Worm (Caenorhabditis elegans) whole organism, L2 larva: ENCODE measurements around the gene R09H10.7.

ENCODE experiments used
- R02D3.7 ChIP-seq: fragments of 150-350 bp; optimal IDR thresholded peaks from 2 replicates; lab custom pipeline; 2014; ENCODE audit warnings: missing biosample characterization, missing genetic modification characterization
- ama-1 ChIP-seq: fragments of 150-350 bp; optimal IDR thresholded peaks from 2 replicates; lab custom pipeline; 2018; ENCODE audit warnings: inconsistent platforms
- blmp-1 ChIP-seq: sonication (generic microtip); optimal IDR thresholded peaks from 2 replicates; lab custom pipeline; 2017; ENCODE audit warnings: missing genetic modification characterization, mild to moderate bottlenecking, missing compliant biosample characterization, antibody characterized with exemption, moderate library complexity; ENCODE audit not compliant: insufficient read depth
- elt-3 ChIP-seq: sonication (generic microtip); optimal IDR thresholded peaks from 2 replicates; lab custom pipeline; 2017; ENCODE audit warnings: missing biosample characterization, missing genetic modification characterization
- mdl-1 ChIP-seq, 2 experiments: fragments of 150-350 bp in 1 of 2; sonication (generic microtip) in 1 of 2; optimal IDR thresholded peaks; 2 replicates each; lab custom pipeline; 2017; ENCODE audit warnings: missing biosample characterization in 2 of 2, missing genetic modification characterization in 2 of 2
- nhr-12 ChIP-seq: fragments of 150-350 bp; optimal IDR thresholded peaks from 2 replicates; lab custom pipeline; 2014; ENCODE audit warnings: missing biosample characterization, missing genetic modification characterization
- nhr-237 ChIP-seq: fragments of 150-350 bp; optimal IDR thresholded peaks from 2 replicates; lab custom pipeline; 2014; ENCODE audit warnings: missing biosample characterization, missing genetic modification characterization
- nhr-25 ChIP-seq: fragments of 150-350 bp; sonication (generic microtip); optimal IDR thresholded peaks from 3 replicates; lab custom pipeline; 2014; ENCODE audit warnings: missing biosample characterization, missing genetic modification characterization
- nhr-77 ChIP-seq: fragments of 150-350 bp; optimal IDR thresholded peaks from 2 replicates; lab custom pipeline; 2014; ENCODE audit warnings: missing biosample characterization, missing genetic modification characterization
- snpc-4 ChIP-seq: fragments of 150-350 bp; optimal IDR thresholded peaks from 2 replicates; lab custom pipeline; 2014; ENCODE audit warnings: missing biosample characterization, missing genetic modification characterization
- unc-55 ChIP-seq: fragments of 150-350 bp; sonication (generic microtip); optimal IDR thresholded peaks from 3 replicates; lab custom pipeline; 2014; ENCODE audit warnings: missing biosample characterization, missing genetic modification reagents, missing genetic modification characterization
- unc-62 ChIP-seq: fragments of 150-350 bp; optimal IDR thresholded peaks from 2 replicates; lab custom pipeline; 2014; ENCODE audit warnings: missing biosample characterization, missing genetic modification reagents, missing genetic modification characterization
- zag-1 ChIP-seq: fragments of 150-350 bp; optimal IDR thresholded peaks from 2 replicates; lab custom pipeline; 2014; ENCODE audit warnings: missing biosample characterization, missing genetic modification characterization

DNA sequence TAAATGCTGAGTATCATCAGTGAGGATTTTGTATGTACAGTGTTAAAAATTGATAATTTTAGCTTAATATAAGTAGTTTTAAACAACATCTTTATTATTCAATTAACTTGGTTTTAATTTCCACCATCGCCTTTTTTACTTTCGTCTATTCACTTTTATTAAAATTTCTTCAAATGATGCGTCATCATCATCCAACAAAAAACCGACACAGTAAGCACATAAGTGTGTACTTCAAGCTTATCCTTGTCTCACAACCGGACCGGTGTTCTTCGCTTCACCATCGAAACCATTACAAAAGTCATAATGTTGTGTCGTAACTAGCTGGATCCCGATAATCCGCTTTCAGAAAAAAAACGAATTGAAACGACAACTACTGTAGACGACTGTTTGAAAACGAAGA is 24.4 kb upstream of the R09H10.7 start, which contains the start of gene C43F9.11:
- TF ChIP-seq nhr-12 (tag; lab: Kevin White, UChicago) (no peak), mdl-1 (tag; optimal IDR thresholded peaks at IDR 0.05; lab: Kevin White, UChicago) (no peak), unc-62 (GFP tag; lab: Kevin White, UChicago) (no peak), ama-1 (lab: Kevin White, UChicago) (no peak), unc-55 (GFP tag; lab: Kevin White, UChicago) (no peak), nhr-77 (no peak), blmp-1 (tag; lab: Kevin White, UChicago) (no peak), nhr-237 (no peak), elt-3 (tag; lab: Kevin White, UChicago) (no peak), nhr-25 (tag; lab: Kevin White, UChicago) (no peak), zag-1 (tag; lab: Kevin White, UChicago) (no peak), snpc-4 (tag; lab: Kevin White, UChicago) (no peak), R02D3.7 (tag; lab: Kevin White, UChicago) (no peak)
